Fruit fly (Drosophila melanogaster) whole organism, pupa: ENCODE measurements around the gene Nost.

Experiments
- CG10348 ChIP-seq: fragments of 200-800 bp; sonication (Bioruptor generic); IDR thresholded peaks from 2 replicates; pipeline ENCODE4 v1.3.6; 2022; ENCODE audit warnings: missing biosample characterization, missing genetic modification characterization
- CG12605 ChIP-seq: fragments of 200-800 bp; sonication (Bioruptor generic); IDR thresholded peaks from 2 replicates; pipeline ENCODE4 v1.3.6; 2022; ENCODE audit warnings: missing biosample characterization, missing genetic modification characterization
- CG13204 ChIP-seq: fragments of 200-800 bp; sonication (Bioruptor generic); optimal IDR thresholded peaks from 2 replicates; lab custom pipeline; 2018; ENCODE audit warnings: missing biosample characterization, mild to moderate bottlenecking, missing genetic modification characterization, moderate library complexity
- CG14655 ChIP-seq: fragments of 200-800 bp; sonication (Bioruptor generic); optimal IDR thresholded peaks from 3 replicates; lab custom pipeline; 2017; ENCODE audit warnings: mild to moderate bottlenecking, missing biosample characterization, missing genetic modification reagents, missing genetic modification characterization
- CG15710 ChIP-seq: fragments of 200-800 bp; sonication (Bioruptor generic); optimal IDR thresholded peaks from 2 replicates; lab custom pipeline; 2018; ENCODE audit warnings: missing biosample characterization, mild to moderate bottlenecking, missing genetic modification characterization, moderate library complexity
- CG17806 ChIP-seq: fragments of 200-800 bp; sonication (Bioruptor generic); optimal IDR thresholded peaks from 2 replicates; lab custom pipeline; 2018; ENCODE audit warnings: missing biosample characterization, mild to moderate bottlenecking, missing genetic modification characterization, moderate library complexity
- CG32121 ChIP-seq: fragments of 200-800 bp; sonication (Bioruptor generic); IDR thresholded peaks from 2 replicates; pipeline ENCODE4 v1.3.6; 2022; ENCODE audit warnings: missing biosample characterization, missing genetic modification characterization
- CG34367 ChIP-seq: fragments of 200-800 bp; sonication (Bioruptor generic); optimal IDR thresholded peaks from 2 replicates; lab custom pipeline; 2018; ENCODE audit warnings: missing biosample characterization, mild to moderate bottlenecking, missing genetic modification characterization
- CG4496 ChIP-seq: fragments of 200-800 bp; sonication (Bioruptor generic); IDR thresholded peaks from 3 replicates; pipeline ENCODE4 v1.3.6; 2022; ENCODE audit warnings: missing biosample characterization, missing genetic modification characterization
- CG8159 ChIP-seq: fragments of 200-800 bp; sonication (Bioruptor generic); optimal IDR thresholded peaks from 3 replicates; lab custom pipeline; 2018; ENCODE audit warnings: missing biosample characterization, mild to moderate bottlenecking, missing genetic modification characterization, moderate library complexity
- CG8301 ChIP-seq: fragments of 200-800 bp; sonication (Bioruptor generic); optimal IDR thresholded peaks from 2 replicates; lab custom pipeline; 2018; ENCODE audit warnings: missing biosample characterization, mild to moderate bottlenecking, missing genetic modification characterization
- CG9948 ChIP-seq: fragments of 200-800 bp; sonication (Bioruptor generic); optimal IDR thresholded peaks from 2 replicates; lab custom pipeline; 2018; ENCODE audit warnings: missing biosample characterization, mild to moderate bottlenecking, missing genetic modification characterization, moderate library complexity
- D1 ChIP-seq: fragments of 200-800 bp; sonication (Bioruptor generic); optimal IDR thresholded peaks from 2 replicates; lab custom pipeline; 2018; ENCODE audit warnings: missing biosample characterization, mild to moderate bottlenecking, missing genetic modification characterization, moderate library complexity
- EcR ChIP-seq: fragments of 200-800 bp; sonication (Bioruptor generic); optimal IDR thresholded peaks from 3 replicates; lab custom pipeline; 2019; ENCODE audit warnings: missing biosample characterization, missing genetic modification characterization, mild to moderate bottlenecking, moderate library complexity, missing genetic modification reagents
- Ets98B ChIP-seq: fragments of 200-800 bp; sonication (Bioruptor generic); IDR thresholded peaks from 2 replicates; pipeline ENCODE4 v1.3.6; 2022; ENCODE audit warnings: missing biosample characterization, missing genetic modification characterization
- Pif1A ChIP-seq: fragments of 200-800 bp; sonication (Bioruptor generic); optimal IDR thresholded peaks from 3 replicates; lab custom pipeline; 2016; ENCODE audit warnings: missing biosample characterization, missing genetic modification characterization
- Pif1B ChIP-seq: fragments of 200-800 bp; sonication (Bioruptor generic); optimal IDR thresholded peaks from 3 replicates; lab custom pipeline; 2016; ENCODE audit warnings: missing biosample characterization, missing genetic modification characterization
- Snoo ChIP-seq: fragments of 200-800 bp; sonication (Bioruptor generic); optimal IDR thresholded peaks from 3 replicates; lab custom pipeline; 2017; ENCODE audit warnings: missing biosample characterization, mild to moderate bottlenecking, missing genetic modification characterization, inconsistent platforms
- fd96Ca ChIP-seq: fragments of 200-800 bp; sonication (Bioruptor generic); IDR thresholded peaks from 3 replicates; pipeline ENCODE4 v1.3.6; 2022; ENCODE audit warnings: missing biosample characterization, missing genetic modification characterization
- gl ChIP-seq: fragments of 200-800 bp; sonication (Bioruptor generic); optimal IDR thresholded peaks from 2 replicates; lab custom pipeline; 2018; ENCODE audit warnings: missing biosample characterization, mild to moderate bottlenecking, missing genetic modification characterization
- rn ChIP-seq: fragments of 200-800 bp; sonication (Bioruptor generic); IDR thresholded peaks from 2 replicates; pipeline ENCODE4 v1.3.6; 2022; ENCODE audit warnings: missing biosample characterization, missing genetic modification characterization

Gene Nost

DNA sequence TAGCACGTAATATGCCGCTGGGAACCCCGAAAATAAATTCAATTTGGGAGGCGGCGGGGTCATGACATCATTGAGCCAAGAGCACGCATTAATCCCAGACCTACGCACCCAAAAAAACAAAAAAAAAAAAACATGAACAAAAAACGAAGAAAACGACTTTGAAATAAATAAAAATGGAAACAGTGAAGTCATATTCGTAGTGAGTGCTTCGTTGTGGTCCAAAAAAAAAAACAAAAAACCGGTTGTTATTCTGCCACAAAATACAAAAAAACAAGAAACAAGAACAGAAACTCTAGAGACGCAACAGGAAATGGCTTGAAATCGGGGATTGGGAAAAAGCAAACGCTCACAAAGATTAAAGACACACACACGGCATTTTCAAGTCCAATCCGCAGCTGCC lies 47.6 kb downstream of the Nost start:
- TF ChIP-seq CG15710 (tag; lab: Kevin White, UChicago) (peak; percentile 32), CG9948 (no peak), CG12605 (GFP tag; lab: Robert Waterston, UW) (peak; percentile 40; the same call in 1 of the 2 replicates), CG13204 (GFP tag; lab: Kevin White, UChicago) (peak; percentile 64), gl (tag; lab: Kevin White, UChicago) (peak; percentile 48), Pif1A (peak; percentile 29), CG4496 (GFP tag; lab: Robert Waterston, UW) (peak; percentile 8; the same call in 1 of the 3 replicates), CG8159 (tag; lab: Kevin White, UChicago) (no peak), Ets98B (GFP tag; lab: Robert Waterston, UW) (no peak), CG32121 (GFP tag; lab: Robert Waterston, UW) (no peak), Snoo (tag; lab: Kevin White, UChicago) (no peak), EcR (GFP tag; lab: Kevin White, UChicago) (no peak), CG34367 (tag; lab: Kevin White, UChicago) (peak; percentile 43)

DNA sequence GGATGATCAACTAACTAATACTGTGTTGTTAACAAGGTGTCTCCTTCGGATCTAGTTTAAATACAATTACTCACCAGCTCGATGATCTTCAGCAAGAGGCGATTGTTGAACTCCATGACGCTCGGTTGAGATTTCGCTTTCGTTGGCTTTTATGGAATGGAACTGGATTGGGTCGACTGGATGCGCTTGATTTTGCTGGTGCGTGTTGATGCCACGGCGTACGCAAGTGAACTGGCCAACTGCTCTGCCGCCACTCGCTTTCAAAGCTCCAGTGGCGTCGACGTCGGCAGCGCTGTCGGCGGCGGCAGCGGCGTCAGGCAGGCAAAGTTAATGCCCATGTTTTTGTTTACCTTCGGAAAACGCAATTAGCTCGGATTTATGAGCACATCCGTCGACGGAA lies 48.3 kb downstream of the Nost start, which contains the start of gene CG44325:
Gene CG44325 (minus strand): TSS at position 237 of the 400 bp plus-strand sequence.
- TF ChIP-seq CG17806 (tag; lab: Kevin White, UChicago), result no peak
- peak; percentile 64 for TF ChIP-seq Pif1A
- peak; percentile 46 for TF ChIP-seq gl (tag; lab: Kevin White, UChicago)
- peak; percentile 62; the same call in 1 of the 3 replicates for TF ChIP-seq CG4496 (GFP tag; lab: Robert Waterston, UW)
- peak; percentile 66 for TF ChIP-seq Pif1B (GFP tag; lab: Kevin White, UChicago)
- no peak for TF ChIP-seq CG10348 (GFP tag; lab: Robert Waterston, UW)
- TF ChIP-seq fd96Ca (GFP tag; lab: Robert Waterston, UW), result peak; percentile 17; the same call in 1 of the 3 replicates
- no peak for TF ChIP-seq CG13204 (GFP tag; lab: Kevin White, UChicago)
- no peak for TF ChIP-seq CG9948
- TF ChIP-seq CG34367 (tag; lab: Kevin White, UChicago), result no peak
- TF ChIP-seq CG32121 (GFP tag; lab: Robert Waterston, UW), result peak; percentile 40; the same call in 1 of the 2 replicates
- TF ChIP-seq CG15710 (tag; lab: Kevin White, UChicago), result no peak
- peak; percentile 23 for TF ChIP-seq CG8301 (tag; lab: Kevin White, UChicago)
- peak; percentile 60; the same call in 1 of the 2 replicates for TF ChIP-seq CG12605 (GFP tag; lab: Robert Waterston, UW)
- peak; percentile 64 for TF ChIP-seq Ets98B (GFP tag; lab: Robert Waterston, UW)
- TF ChIP-seq CG8159 (tag; lab: Kevin White, UChicago), result no peak
- TF ChIP-seq EcR (GFP tag; lab: Kevin White, UChicago), result peak; percentile 92
- TF ChIP-seq Snoo (tag; lab: Kevin White, UChicago), result peak; percentile 40

DNA sequence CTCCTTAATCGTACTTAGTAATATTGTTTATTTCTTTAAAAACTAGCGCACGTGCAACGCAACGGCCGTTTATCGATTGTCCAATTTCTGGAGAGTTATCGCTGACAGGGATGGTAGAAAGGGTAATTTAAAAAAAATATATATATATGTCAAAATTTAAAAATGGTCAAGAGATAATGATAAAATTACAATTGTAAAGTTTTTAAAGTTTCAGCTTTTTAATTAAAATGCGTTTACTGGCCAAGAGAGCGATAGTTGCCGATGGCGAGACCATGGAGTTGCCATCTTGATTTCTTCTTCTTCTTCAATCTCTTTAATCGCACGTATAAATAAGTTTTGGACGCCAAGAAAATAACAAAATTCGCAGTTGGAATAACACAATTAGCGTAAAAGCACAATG lies 51.0 kb downstream of the Nost start, which contains the start of the genes CG7246 and HP1b:
Gene CG7246 (minus strand): TSS at position 96 of the 400 bp plus-strand sequence.
Gene HP1b (plus strand): TSS at position 102 of the 400 bp plus-strand sequence.
- TF ChIP-seq CG4496 (GFP tag; lab: Robert Waterston, UW) (peak; percentile 79), CG15710 (tag; lab: Kevin White, UChicago) (peak; percentile 62), CG8159 (tag; lab: Kevin White, UChicago) (peak; percentile 52), Pif1A (peak; percentile 65), CG34367 (tag; lab: Kevin White, UChicago) (peak; percentile 18), CG10348 (GFP tag; lab: Robert Waterston, UW) (no peak), CG12605 (GFP tag; lab: Robert Waterston, UW) (0 out of 2 replicates have a peak, but pooled peaks have one; percentile 15), fd96Ca (GFP tag; lab: Robert Waterston, UW) (peak; percentile 76), CG9948 (peak; percentile 37), CG13204 (GFP tag; lab: Kevin White, UChicago) (no peak), Ets98B (GFP tag; lab: Robert Waterston, UW) (peak; percentile 81), Pif1B (GFP tag; lab: Kevin White, UChicago) (peak; percentile 59), CG17806 (tag; lab: Kevin White, UChicago) (peak; percentile 67), CG8301 (tag; lab: Kevin White, UChicago) (peak; percentile 26), gl (tag; lab: Kevin White, UChicago) (no peak), rn (GFP tag; lab: Robert Waterston, UW) (peak; percentile 38; the same call in 1 of the 2 replicates), CG14655 (GFP tag; lab: Kevin White, UChicago) (no peak), Snoo (tag; lab: Kevin White, UChicago) (peak; percentile 45), EcR (GFP tag; lab: Kevin White, UChicago) (no peak), D1 (tag; lab: Kevin White, UChicago) (no peak), CG32121 (GFP tag; lab: Robert Waterston, UW) (peak; percentile 55; the same call in 1 of the 2 replicates)

dm6 chrX:9082600-9082999 lies 52.6 kb downstream of the Nost start, which contains the start of gene APC4:
Gene APC4 (plus strand): TSS chrX:9082931.
- TF ChIP-seq CG8301 (tag; lab: Kevin White, UChicago), result peak; percentile 23
- TF ChIP-seq CG12605 (GFP tag; lab: Robert Waterston, UW), result no peak
- TF ChIP-seq CG9948, result peak; percentile 9
- TF ChIP-seq CG32121 (GFP tag; lab: Robert Waterston, UW), result no peak
- peak; percentile 33 for TF ChIP-seq CG8159 (tag; lab: Kevin White, UChicago)
- TF ChIP-seq CG15710 (tag; lab: Kevin White, UChicago), result peak; percentile 2

- TF ChIP-seq CG32121 (GFP tag; lab: Robert Waterston, UW) (no peak), Pif1B (GFP tag; lab: Kevin White, UChicago) (no peak), CG14655 (GFP tag; lab: Kevin White, UChicago) (no peak), fd96Ca (GFP tag; lab: Robert Waterston, UW) (no peak), CG10348 (GFP tag; lab: Robert Waterston, UW) (no peak), Pif1A (no peak), CG9948 (no peak), EcR (GFP tag; lab: Kevin White, UChicago) (no peak), CG17806 (tag; lab: Kevin White, UChicago) (no peak), Ets98B (GFP tag; lab: Robert Waterston, UW) (no peak), Snoo (tag; lab: Kevin White, UChicago) (no peak), CG34367 (tag; lab: Kevin White, UChicago) (no peak), gl (tag; lab: Kevin White, UChicago) (no peak), CG15710 (tag; lab: Kevin White, UChicago) (no peak), CG4496 (GFP tag; lab: Robert Waterston, UW) (no peak), D1 (tag; lab: Kevin White, UChicago) (no peak), CG8159 (tag; lab: Kevin White, UChicago) (no peak)
These were observed 55.7 kb downstream of the Nost start, which contains the start of gene CG32708 for dm6 chrX:9085726-9086125. Gene CG32708 (plus strand): TSS chrX:9085932.
